Fruit fly (Drosophila melanogaster): ENCODE results near the gene tut.

Gene tut

DNA sequence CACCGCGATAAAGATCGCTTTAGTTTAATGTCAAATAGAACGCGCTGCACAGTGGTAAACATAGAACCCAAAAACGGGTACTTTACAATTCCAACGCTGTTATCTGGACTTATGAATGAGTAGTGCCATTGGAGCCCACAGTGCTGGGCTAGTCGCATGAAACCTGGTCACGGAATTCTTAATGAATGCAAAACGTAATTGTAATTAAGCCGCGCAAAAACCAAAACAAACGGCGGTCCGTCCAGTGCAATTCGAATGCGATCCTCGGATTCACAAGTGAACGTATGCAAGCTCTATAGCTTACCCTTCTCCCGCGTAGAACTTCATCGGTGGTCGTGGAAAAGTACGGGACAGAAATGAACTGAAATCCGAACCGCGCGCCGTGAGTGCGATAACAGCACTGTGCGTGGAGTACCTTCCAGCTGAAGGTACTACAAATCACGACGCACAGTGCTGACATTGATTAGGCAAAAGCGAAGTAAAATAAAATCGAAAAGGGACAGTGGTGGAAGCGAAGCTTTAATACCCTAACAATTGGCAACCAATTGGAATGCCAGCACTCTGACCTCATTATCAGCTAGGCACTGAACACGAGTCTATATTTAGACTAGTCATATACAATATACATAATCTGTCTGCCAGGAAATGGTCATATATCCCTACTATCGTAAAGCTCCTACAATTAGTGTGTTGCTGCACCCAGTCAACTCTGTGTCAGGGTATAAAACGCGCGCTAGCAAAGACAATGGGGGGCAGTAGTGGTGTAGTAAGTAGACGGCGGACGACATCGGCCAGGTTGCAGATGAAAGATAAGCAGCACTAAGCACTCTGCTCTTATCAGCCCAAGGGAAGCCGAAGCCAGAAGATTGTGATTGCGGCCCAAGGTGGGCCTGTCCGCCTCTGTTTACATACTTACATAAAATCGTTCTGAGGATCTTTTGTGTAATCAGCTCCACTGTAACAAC, 25.0 kb downstream of the tut start (continued):
- TF ChIP-seq CG12299 (tag; optimal IDR thresholded peaks at IDR 0.05) (peak; percentile 10), CG32532 (GFP tag; IDR thresholded peaks at IDR 0.05) (peak; percentile 64; the same call in 1 of the 2 replicates), CG13287 (GFP tag; IDR thresholded peaks at IDR 0.05; ENCODE audit: partially characterized antibody) (no peak), CG4360 (GFP tag; IDR thresholded peaks at IDR 0.05) (no peak), pho (GFP tag; optimal IDR thresholded peaks at IDR 0.05) (peak; percentile 55), CG31224 (GFP tag; IDR thresholded peaks at IDR 0.05) (0 out of 2 replicates have a peak, but pooled peaks have one; percentile 16), Hr3 (GFP tag; optimal IDR thresholded peaks at IDR 0.05) (peak; percentile 42), Hmr (GFP tag; optimal IDR thresholded peaks at IDR 0.05) (peak; percentile 41), CG13123 (GFP tag; optimal IDR thresholded peaks at IDR 0.05) (no peak), slp2 (GFP tag; optimal IDR thresholded peaks at IDR 0.05) (peak; percentile 9), ase (GFP tag; IDR thresholded peaks at IDR 0.05) (0 out of 3 replicates have a peak, but pooled peaks have one; percentile 37), CG1024 (GFP tag; IDR thresholded peaks at IDR 0.05) (no peak), CG6813 (GFP tag; optimal IDR thresholded peaks at IDR 0.05) (peak; percentile 34), Sry-δ (GFP tag; optimal IDR thresholded peaks at IDR 0.05) (peak; percentile 21), ci (GFP tag; IDR thresholded peaks at IDR 0.05) (peak; percentile 13; the same call in 1 of the 3 replicates), CG4328 (GFP tag; optimal IDR thresholded peaks at IDR 0.05) (no peak), cad (GFP tag; optimal IDR thresholded peaks at IDR 0.05) (no peak), corto (GFP tag; optimal IDR thresholded peaks at IDR 0.05) (no peak), odd (GFP tag; optimal IDR thresholded peaks at IDR 0.05) (peak; percentile 41), CG34422 (GFP tag; IDR thresholded peaks at IDR 0.05) (peak; percentile 54; the same call in 2 of the 3 replicates), chn (GFP tag; optimal IDR thresholded peaks at IDR 0.05) (peak; percentile 26), stc (GFP tag; IDR thresholded peaks at IDR 0.05) (no peak), ac (GFP tag; optimal IDR thresholded peaks at IDR 0.05) (no peak), grn (GFP tag; optimal IDR thresholded peaks at IDR 0.05) (peak; percentile 99), h (optimal IDR thresholded peaks at IDR 0.05) (no peak), CG1602 (GFP tag; optimal IDR thresholded peaks at IDR 0.05) (peak; percentile 42), CG3995 (GFP tag; optimal IDR thresholded peaks at IDR 0.05) (peak; percentile 68), eyg (GFP tag; optimal IDR thresholded peaks at IDR 0.05) (peak; percentile 59), CG30020 (tag; optimal IDR thresholded peaks at IDR 0.05) (no peak), CG4404 (GFP tag; IDR thresholded peaks at IDR 0.05) (no peak), dpn (GFP tag; optimal IDR thresholded peaks at IDR 0.05) (peak; percentile 38 to 48), CG9437 (GFP tag; optimal IDR thresholded peaks at IDR 0.05) (no peak), shn (GFP tag; optimal IDR thresholded peaks at IDR 0.05) (peak; percentile 65), CG11093 (GFP tag; IDR thresholded peaks at IDR 0.05) (no peak), CG5953 (GFP tag; IDR thresholded peaks at IDR 0.05) (0 out of 2 replicates have a peak, but pooled peaks have one; percentile 44), Bdp1 (GFP tag; optimal IDR thresholded peaks at IDR 0.05) (peak; percentile 3), CG14860 (GFP tag; IDR thresholded peaks at IDR 0.05; ENCODE audit: partially characterized antibody) (no peak), chinmo (GFP tag; IDR thresholded peaks at IDR 0.05; ENCODE audit: partially characterized antibody) (0 out of 4 replicates have a peak, but pooled peaks have one; percentile 41), zen (tag; optimal IDR thresholded peaks at IDR 0.05) (no peak), NK7.1 (GFP tag; optimal IDR thresholded peaks at IDR 0.05) (no peak), CG12942 (GFP tag; optimal IDR thresholded peaks at IDR 0.05) (peak; percentile 26), sug (tag; optimal IDR thresholded peaks at IDR 0.05) (peak; percentile 100), prd (optimal IDR thresholded peaks at IDR 0.05) (no peak), prd (GFP tag; IDR thresholded peaks at IDR 0.05) (peak; percentile 60), CG6272 (GFP tag; IDR thresholded peaks at IDR 0.05) (peak; percentile 46; the same call in 1 of the 2 replicates), Hsf (GFP tag; optimal IDR thresholded peaks at IDR 0.05) (peak; percentile 57), CG2129 (GFP tag; IDR thresholded peaks at IDR 0.05; ENCODE audit: partially characterized antibody) (no peak), CG7745 (tag; optimal IDR thresholded peaks at IDR 0.05) (no peak), CG8924 (tag; optimal IDR thresholded peaks at IDR 0.05) (peak; percentile 20)

Data from whole organism, embryonic.